Worm (Caenorhabditis elegans) whole organism, L2 larva: ENCODE results near the gene pdcd-2.

Experiments
- ZK546.5 ChIP-seq: sonication (generic microtip); optimal IDR thresholded peaks from 2 replicates; lab custom pipeline; 2017; ENCODE audit warnings: missing biosample characterization, missing genetic modification characterization
- aly-2 ChIP-seq: fragments of 150-350 bp; optimal IDR thresholded peaks from 2 replicates; lab custom pipeline; 2014; ENCODE audit warnings: missing biosample characterization, missing genetic modification characterization
- blmp-1 ChIP-seq: sonication (generic microtip); optimal IDR thresholded peaks from 2 replicates; lab custom pipeline; 2017; ENCODE audit warnings: missing genetic modification characterization, mild to moderate bottlenecking, missing compliant biosample characterization, antibody characterized with exemption, moderate library complexity; ENCODE audit not compliant: insufficient read depth
- fos-1 ChIP-seq: fragments of 150-350 bp; optimal IDR thresholded peaks from 2 replicates; lab custom pipeline; 2014; ENCODE audit warnings: missing biosample characterization, missing genetic modification characterization
- lin-39 ChIP-seq: fragments of 150-350 bp; optimal IDR thresholded peaks from 2 replicates; lab custom pipeline; 2014; ENCODE audit warnings: missing biosample characterization, missing genetic modification reagents, missing genetic modification characterization
- mbf-1 ChIP-seq: sonication (generic microtip); optimal IDR thresholded peaks from 2 replicates; lab custom pipeline; 2017; ENCODE audit warnings: missing biosample characterization, missing genetic modification characterization
- nhr-12 ChIP-seq: fragments of 150-350 bp; optimal IDR thresholded peaks from 2 replicates; lab custom pipeline; 2014; ENCODE audit warnings: missing biosample characterization, missing genetic modification characterization
- skn-1 ChIP-seq: sonication (generic microtip); optimal IDR thresholded peaks from 2 replicates; lab custom pipeline; 2017; ENCODE audit warnings: missing biosample characterization, missing genetic modification characterization

DNA sequence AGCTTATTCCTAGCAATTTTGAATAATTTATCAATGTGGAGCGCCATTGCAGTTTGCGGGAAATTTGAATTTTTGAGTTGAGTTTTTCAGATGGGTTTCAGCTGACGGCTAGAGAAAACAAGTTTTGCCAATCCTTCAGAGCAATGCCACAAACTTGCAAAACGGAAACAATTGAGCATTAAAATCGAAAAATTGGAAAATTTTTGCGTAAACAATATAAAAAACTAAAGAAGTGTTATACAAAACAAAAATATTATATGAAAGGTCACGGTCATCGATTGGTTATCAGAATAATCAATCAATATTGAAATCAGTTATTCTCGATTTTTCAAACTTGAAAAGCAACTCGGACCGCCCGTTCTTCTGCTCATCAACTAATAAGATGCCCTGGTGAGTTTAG lies 16.7 kb downstream of the pdcd-2 start, which contains the start of gene R07E5.15:
- TF ChIP-seq blmp-1 (tag; lab: Kevin White, UChicago) = no peak
- no peak for TF ChIP-seq nhr-12
- no peak for TF ChIP-seq mbf-1 (tag; lab: Kevin White, UChicago)
- no peak for TF ChIP-seq ZK546.5 (tag; lab: Kevin White, UChicago)
- TF ChIP-seq skn-1 (tag; lab: Kevin White, UChicago) = no peak
- TF ChIP-seq aly-2 (tag; lab: Kevin White, UChicago) = no peak
- TF ChIP-seq lin-39 = no peak
- TF ChIP-seq fos-1 (tag; lab: Kevin White, UChicago) = no peak
